Worm (Caenorhabditis elegans) whole organism, L3 larva: Measurements from ENCODE around the gene nhr-163.

ENCODE experiments used
- egl-27 ChIP-seq: sonication (generic microtip); optimal IDR thresholded peaks from 4 replicates; lab custom pipeline; 2017; ENCODE audit warnings: missing biosample characterization, missing genetic modification reagents, missing genetic modification characterization
- nhr-67 ChIP-seq: fragments of 150-350 bp; optimal IDR thresholded peaks from 2 replicates; lab custom pipeline; 2014; ENCODE audit warnings: missing biosample characterization, missing genetic modification characterization
- nhr-77 ChIP-seq: fragments of 150-350 bp; optimal IDR thresholded peaks from 2 replicates; lab custom pipeline; 2014; ENCODE audit warnings: missing biosample characterization, missing genetic modification characterization

- TF ChIP-seq egl-27 (tag; lab: Kevin White, UChicago) (no peak), nhr-77 (tag; lab: Kevin White, UChicago) (no peak), nhr-67 (tag; lab: Kevin White, UChicago) (no peak)
Observed at ce11 chrV:6989626-6990138, 3.8 kb upstream of the nhr-163 start, which contains the start of gene nhr-140.
